Worm (Caenorhabditis elegans) whole organism, L4 larva: ENCODE results near the gene F54F2.7.

Source experiments
- F49E8.2 ChIP-seq: sonication (generic microtip); optimal IDR thresholded peaks from 2 replicates; lab custom pipeline; 2016; ENCODE audit warnings: missing compliant biosample characterization, mild to moderate bottlenecking, missing genetic modification characterization, borderline replicate concordance
- Y75B8A.6 ChIP-seq: fragments of 200-800 bp; sonication (Bioruptor generic); IDR thresholded peaks from 2 replicates; pipeline ENCODE4 v1.3.6; 2022; ENCODE audit warnings: missing genetic modification reagents, missing genetic modification characterization, missing compliant biosample characterization
- ZK337.2 ChIP-seq: fragments of 200-800 bp; sonication (Bioruptor generic); IDR thresholded peaks from 2 replicates; pipeline ENCODE4 v1.3.6; 2022; ENCODE audit warnings: missing genetic modification reagents, missing genetic modification characterization, missing compliant biosample characterization
- arid-1 ChIP-seq: fragments of 200-800 bp; sonication (Bioruptor generic); conservative IDR thresholded peaks from 2 replicates; pipeline ENCODE4 v1.3.6; 2022; ENCODE audit warnings: missing genetic modification reagents, missing genetic modification characterization, missing compliant biosample characterization
- ces-1 ChIP-seq: fragments of 150-350 bp; sonication (generic microtip); optimal IDR thresholded peaks from 4 replicates; lab custom pipeline; 2014; ENCODE audit warnings: missing biosample characterization, missing genetic modification reagents, missing genetic modification characterization
- ctbp-1 ChIP-seq: fragments of 200-800 bp; sonication (Bioruptor generic); IDR thresholded peaks from 2 replicates; pipeline ENCODE4 v1.3.6; 2022; ENCODE audit warnings: missing genetic modification reagents, missing genetic modification characterization, missing compliant biosample characterization
- dmd-6 ChIP-seq: fragments of 200-800 bp; sonication (Bioruptor generic); IDR thresholded peaks from 2 replicates; pipeline ENCODE4 v1.3.6; 2022; ENCODE audit warnings: missing genetic modification reagents, missing genetic modification characterization, missing compliant biosample characterization
- dpl-1 ChIP-seq: fragments of 150-350 bp; optimal IDR thresholded peaks from 2 replicates; lab custom pipeline; 2014; ENCODE audit warnings: missing biosample characterization, missing genetic modification reagents, missing genetic modification characterization
- duxl-1 ChIP-seq: sonication (generic microtip); optimal IDR thresholded peaks from 2 replicates; lab custom pipeline; 2016; ENCODE audit warnings: mild to moderate bottlenecking, missing genetic modification characterization, moderate library complexity, missing compliant biosample characterization; ENCODE audit not compliant: poor library complexity
- dve-1 ChIP-seq: sonication (generic microtip); optimal IDR thresholded peaks from 2 replicates; lab custom pipeline; 2017; ENCODE audit warnings: antibody characterized with exemption, mild to moderate bottlenecking, missing genetic modification characterization, missing compliant biosample characterization; ENCODE audit not compliant: insufficient read depth
- hif-1 ChIP-seq, 2 experiments: sonication (generic microtip); optimal IDR thresholded peaks; 2 replicates each; lab custom pipeline; 2016 to 2017; ENCODE audit warnings: missing compliant biosample characterization in 2 of 2, missing genetic modification characterization in 2 of 2, missing genetic modification reagents in 2 of 2, missing genotype in 2 of 2, mild to moderate bottlenecking in 1 of 2
- hlh-11 ChIP-seq: fragments of 200-800 bp; sonication (Bioruptor generic); optimal IDR thresholded peaks from 2 replicates; lab custom pipeline; 2018; ENCODE audit warnings: mild to moderate bottlenecking, missing genetic modification characterization, missing compliant biosample characterization
- hmg-1.1 ChIP-seq: fragments of 200-800 bp; sonication (Bioruptor generic); IDR thresholded peaks from 2 replicates; pipeline ENCODE4 v1.3.6; 2022; ENCODE audit warnings: missing genetic modification reagents, missing genetic modification characterization, missing compliant biosample characterization
- lin-13 ChIP-seq: fragments of 150-350 bp; optimal IDR thresholded peaks from 2 replicates; lab custom pipeline; 2014; ENCODE audit warnings: missing biosample characterization, missing genetic modification reagents, missing genetic modification characterization
- lin-38 ChIP-seq: fragments of 200-800 bp; sonication (Bioruptor generic); IDR thresholded peaks from 2 replicates; pipeline ENCODE4 v1.3.6; 2022; ENCODE audit warnings: missing genetic modification reagents, missing genetic modification characterization, missing compliant biosample characterization
- mes-2 ChIP-seq: sonication (generic microtip); optimal IDR thresholded peaks from 2 replicates; lab custom pipeline; 2016; ENCODE audit warnings: missing genotype, mild to moderate bottlenecking, missing genetic modification characterization, missing compliant biosample characterization; ENCODE audit not compliant: poor library complexity, severe bottlenecking
- mxl-3 ChIP-seq: fragments of 200-800 bp; sonication (Bioruptor generic); optimal IDR thresholded peaks from 2 replicates; lab custom pipeline; 2018; ENCODE audit warnings: mild to moderate bottlenecking, missing genetic modification characterization, missing compliant biosample characterization
- nhr-11 ChIP-seq: fragments of 150-350 bp; optimal IDR thresholded peaks from 2 replicates; lab custom pipeline; 2014; ENCODE audit warnings: missing biosample characterization, missing genetic modification characterization
- nhr-237 ChIP-seq: sonication (generic microtip); optimal IDR thresholded peaks from 2 replicates; lab custom pipeline; 2017; ENCODE audit warnings: missing biosample characterization, missing genetic modification characterization
- nhr-25 ChIP-seq: sonication (generic microtip); optimal IDR thresholded peaks from 2 replicates; lab custom pipeline; 2017; ENCODE audit warnings: missing genetic modification characterization, mild to moderate bottlenecking, missing compliant biosample characterization, antibody characterized with exemption, moderate library complexity, borderline replicate concordance; ENCODE audit not compliant: insufficient read depth
- nhr-28 ChIP-seq: fragments of 150-350 bp; optimal IDR thresholded peaks from 2 replicates; lab custom pipeline; 2014; ENCODE audit warnings: missing biosample characterization, missing genetic modification characterization
- nhr-41 ChIP-seq: fragments of 200-800 bp; sonication (Bioruptor generic); IDR thresholded peaks from 2 replicates; pipeline ENCODE4 v1.3.6; 2022; ENCODE audit warnings: missing genetic modification reagents, missing genetic modification characterization, missing compliant biosample characterization
- nhr-42 ChIP-seq: fragments of 200-800 bp; sonication (Bioruptor generic); IDR thresholded peaks from 2 replicates; pipeline ENCODE4 v1.3.6; 2022; ENCODE audit warnings: missing genetic modification characterization, missing compliant biosample characterization
- nhr-6 ChIP-seq: fragments of 150-350 bp; optimal IDR thresholded peaks from 2 replicates; lab custom pipeline; 2014; ENCODE audit warnings: missing biosample characterization, missing genetic modification characterization
- nhr-76 ChIP-seq: fragments of 150-350 bp; optimal IDR thresholded peaks from 2 replicates; lab custom pipeline; 2014; ENCODE audit warnings: missing biosample characterization, missing genetic modification characterization
- pha-4 ChIP-seq, 2 experiments: fragments of 150-350 bp in 1 of 2; fragments of 200-800 bp in 1 of 2; sonication (Bioruptor generic) in 1 of 2; IDR thresholded peaks in 1 of 2; optimal IDR thresholded peaks in 1 of 2; 2 replicates each; pipeline versions ENCODE4 v1.3.6 to Lab custom; 2014 to 2022; ENCODE audit warnings: missing genetic modification characterization in 2 of 2, missing genetic modification reagents in 2 of 2, missing biosample characterization in 1 of 2, missing compliant biosample characterization in 1 of 2
- rbr-2 ChIP-seq: sonication (generic microtip); optimal IDR thresholded peaks from 2 replicates; lab custom pipeline; 2016; ENCODE audit warnings: missing genotype, missing genetic modification characterization, missing compliant biosample characterization
- sdz-12 ChIP-seq: fragments of 200-800 bp; sonication (Bioruptor generic); optimal IDR thresholded peaks from 2 replicates; lab custom pipeline; 2018; ENCODE audit warnings: mild to moderate bottlenecking, missing genetic modification characterization, missing compliant biosample characterization
- tag-97 ChIP-seq: fragments of 200-800 bp; sonication (Bioruptor generic); IDR thresholded peaks from 2 replicates; pipeline ENCODE4 v1.3.6; 2022; ENCODE audit warnings: missing genetic modification characterization, missing compliant biosample characterization
- tra-1 ChIP-seq: fragments of 200-800 bp; sonication (Bioruptor generic); IDR thresholded peaks from 2 replicates; pipeline ENCODE4 v1.3.6; 2022; ENCODE audit warnings: missing genetic modification reagents, missing genetic modification characterization, missing compliant biosample characterization
- unc-130 ChIP-seq: sonication (generic microtip); optimal IDR thresholded peaks from 2 replicates; lab custom pipeline; 2016; ENCODE audit warnings: missing genetic modification reagents, missing genetic modification characterization, missing compliant biosample characterization

F54F2.7 gene

DNA sequence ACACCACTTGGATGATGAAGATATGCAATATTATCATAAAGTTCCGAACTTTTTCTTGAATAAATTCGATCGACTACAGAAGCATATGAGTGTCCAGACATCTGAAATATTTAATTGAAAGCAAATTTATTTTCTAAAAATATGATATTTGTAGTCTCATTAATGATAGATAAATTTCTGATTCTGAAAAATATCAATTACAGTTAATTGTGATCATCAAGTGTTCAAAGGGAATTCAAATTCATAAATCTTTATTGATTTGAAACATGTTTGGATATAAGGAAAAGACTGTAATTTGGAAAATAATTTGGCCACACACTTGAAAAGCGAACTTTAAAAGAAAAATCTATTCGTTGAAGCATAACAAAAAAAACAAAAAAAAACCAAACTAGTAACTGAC is at the start of gene F54F2.7:
TSS of gene F54F2.7 (minus strand) at position 101 of the 400 bp plus-strand sequence.
- TF ChIP-seq nhr-76 (tag; lab: Kevin White, UChicago): no peak
- no peak for TF ChIP-seq hmg-1.1 (GFP tag; lab: Robert Waterston, UW)

DNA sequence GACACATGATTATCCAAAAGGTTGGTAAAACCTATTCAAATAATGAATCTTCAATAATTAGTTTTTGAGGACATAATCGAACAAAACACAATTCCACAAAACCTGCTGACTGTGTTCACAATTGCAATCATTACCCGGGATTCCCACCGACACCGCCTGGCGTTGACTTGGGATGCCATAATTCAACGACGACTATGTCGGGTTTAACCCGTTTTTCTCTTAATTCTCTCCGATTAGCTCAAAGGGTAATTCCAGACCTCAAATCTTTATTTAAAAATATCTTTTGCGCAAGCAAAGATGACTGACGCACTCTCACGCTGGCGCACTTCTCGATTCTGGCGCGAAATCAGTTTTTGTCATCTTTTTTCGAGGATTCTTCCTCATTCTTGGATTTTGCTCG is 45.3 kb upstream of the F54F2.7 start:
- TF ChIP-seq lin-38: peak; percentile 37
- TF ChIP-seq, all 104 proteins: peak for 1; not testable (repeated sequence) for 103

DNA sequence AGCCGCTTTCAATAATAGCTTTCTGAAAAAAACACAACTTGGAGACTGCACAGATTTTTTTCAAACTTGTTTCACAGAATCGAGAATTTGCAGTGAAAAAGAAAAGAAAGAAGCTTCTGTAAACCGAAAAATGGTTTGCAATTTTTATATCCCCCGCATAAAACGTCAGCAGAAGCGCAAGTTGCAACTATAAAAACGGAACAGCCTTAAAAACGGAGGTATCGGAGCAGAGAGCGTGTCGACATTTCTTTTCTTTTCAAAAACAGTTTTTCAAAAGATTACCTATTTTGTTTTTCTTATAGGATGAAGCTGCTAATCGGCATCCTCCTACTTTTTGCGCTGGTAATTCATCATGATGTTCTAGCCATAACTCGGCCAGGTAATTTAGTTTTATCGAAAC is 44.8 kb upstream of the F54F2.7 start, which contains the start of gene plg-1:
TSS of gene plg-1 (plus strand) at position 301 of the 400 bp plus-strand sequence.
- no peak for TF ChIP-seq ctbp-1 (GFP tag; lab: Robert Waterston, UW)
- TF ChIP-seq sdz-12 (GFP tag; lab: Kevin White, UChicago): no peak

- TF ChIP-seq duxl-1 (tag; lab: Kevin White, UChicago) (peak; percentile 60), ces-1 (GFP tag; lab: Kevin White, UChicago) (no peak), lin-13 (GFP tag; lab: Kevin White, UChicago) (peak; percentile 52), ZK337.2 (peak; percentile 40; the same call in 1 of the 2 replicates), nhr-42 (no peak), nhr-41 (GFP tag; lab: Robert Waterston, UW) (no peak), unc-130 (GFP tag; lab: Kevin White, UChicago) (peak; percentile 81), Y75B8A.6 (GFP tag; lab: Robert Waterston, UW) (no peak), tag-97 (0 out of 2 replicates have a peak, but pooled peaks have one; percentile 27), arid-1 (no peak), hmg-1.1 (GFP tag; lab: Robert Waterston, UW) (peak; percentile 65), dve-1 (tag; lab: Kevin White, UChicago) (peak; percentile 6), rbr-2 (tag; lab: Kevin White, UChicago) (peak; percentile 18), nhr-237 (no peak), nhr-11 (tag; lab: Kevin White, UChicago) (no peak), F49E8.2 (tag; lab: Kevin White, UChicago) (peak; percentile 20), nhr-6 (tag; lab: Kevin White, UChicago) (peak; percentile 47), hlh-11 (peak; percentile 28), mes-2 (tag; lab: Kevin White, UChicago) (peak; percentile 97), lin-38 (peak; percentile 76), mxl-3 (GFP tag; lab: Kevin White, UChicago) (peak; percentile 13), pha-4 (GFP tag; IDR thresholded peaks at IDR 0.05; lab: Robert Waterston, UW) (peak; percentile 29; the same call in 1 of the 2 replicates), pha-4 (tag; optimal IDR thresholded peaks at IDR 0.05; lab: Kevin White, UChicago) (peak; percentile 8), tra-1 (GFP tag; lab: Robert Waterston, UW) (0 out of 2 replicates have a peak, but pooled peaks have one; percentile 27), hif-1 (tag; optimal IDR thresholded peaks at IDR 0.05; lab: Kevin White, UChicago) (peak in 1 of 2 experiments; percentile 79), dpl-1 (GFP tag; lab: Kevin White, UChicago) (peak; percentile 92), dmd-6 (GFP tag; lab: Robert Waterston, UW) (peak; percentile 41; the same call in 1 of the 2 replicates), nhr-25 (tag; lab: Kevin White, UChicago) (no peak), nhr-28 (tag; lab: Kevin White, UChicago) (peak; percentile 4)
Measured at ce11 chrIII:8850482-8851047, 43.4 kb upstream of the F54F2.7 start, which contains the start of gene F44E2.9. TSS of gene F44E2.9 (minus strand) at chrIII:8850532.
